Fruit fly (Drosophila melanogaster) whole organism, embryonic: ENCODE results near the gene Targ1.

Experiments used
- Aef1 ChIP-seq: fragments of 200-800 bp; sonication (Bioruptor generic); IDR thresholded peaks from 3 replicates; pipeline ENCODE4 v1.3.6; 2022; ENCODE audit warnings: missing biosample characterization, missing genetic modification characterization
- Atf-2 ChIP-seq: fragments of 200-800 bp; sonication (Bioruptor generic); optimal IDR thresholded peaks from 2 replicates; lab custom pipeline; 2016; ENCODE audit warnings: missing biosample characterization, missing genetic modification characterization
- CG12219 ChIP-seq: fragments of 200-800 bp; sonication (Bioruptor generic); optimal IDR thresholded peaks from 3 replicates; lab custom pipeline; 2018; ENCODE audit warnings: missing biosample characterization, mild to moderate bottlenecking, missing genetic modification characterization
- CG12744 ChIP-seq: fragments of 200-800 bp; sonication (Bioruptor generic); optimal IDR thresholded peaks from 2 replicates; lab custom pipeline; 2016; ENCODE audit warnings: missing biosample characterization, missing genetic modification characterization
- CG13296 ChIP-seq: fragments of 200-800 bp; sonication (Bioruptor generic); optimal IDR thresholded peaks from 3 replicates; lab custom pipeline; 2018; ENCODE audit warnings: missing biosample characterization, mild to moderate bottlenecking, missing genetic modification characterization
- CG13624 ChIP-seq: fragments of 200-800 bp; sonication (Bioruptor generic); optimal IDR thresholded peaks from 2 replicates; lab custom pipeline; 2016; ENCODE audit warnings: missing biosample characterization, missing genetic modification characterization
- CG14014 ChIP-seq: fragments of 200-800 bp; sonication (Bioruptor generic); IDR thresholded peaks from 2 replicates; pipeline ENCODE4 v1.3.6; 2022; ENCODE audit warnings: missing biosample characterization, missing genetic modification characterization
- CG14050 ChIP-seq: fragments of 200-800 bp; sonication (Bioruptor generic); IDR thresholded peaks from 3 replicates; pipeline ENCODE4 v1.3.6; 2022; ENCODE audit warnings: missing biosample characterization, missing genetic modification characterization
- CG16779 ChIP-seq: fragments of 200-800 bp; sonication (Bioruptor generic); IDR thresholded peaks from 2 replicates; pipeline ENCODE4 v1.3.6; 2022; ENCODE audit warnings: missing biosample characterization, missing genetic modification characterization
- CG18011 ChIP-seq: fragments of 200-800 bp; sonication (Bioruptor generic); optimal IDR thresholded peaks from 2 replicates; lab custom pipeline; 2017; ENCODE audit warnings: missing biosample characterization, missing genetic modification characterization, mild to moderate bottlenecking, moderate library complexity, missing genotype
- CG2875 ChIP-seq: fragments of 200-800 bp; sonication (Bioruptor generic); optimal IDR thresholded peaks from 2 replicates; lab custom pipeline; 2017; ENCODE audit warnings: missing biosample characterization, mild to moderate bottlenecking, missing genetic modification characterization, missing genetic modification reagents
- CG32767 ChIP-seq: fragments of 200-800 bp; sonication (Bioruptor generic); IDR thresholded peaks from 2 replicates; pipeline ENCODE4 v1.3.6; 2022; ENCODE audit warnings: missing biosample characterization, missing genetic modification characterization
- CG3407 ChIP-seq: fragments of 200-800 bp; sonication (Bioruptor generic); optimal IDR thresholded peaks from 2 replicates; lab custom pipeline; 2018; ENCODE audit warnings: missing biosample characterization, mild to moderate bottlenecking, missing genetic modification characterization
- CG34224 ChIP-seq: fragments of 200-800 bp; sonication (Bioruptor generic); IDR thresholded peaks from 3 replicates; pipeline ENCODE4 v1.3.6; 2022; ENCODE audit warnings: missing biosample characterization, missing genetic modification characterization; ENCODE audit not compliant: partially characterized antibody
- CG6272 ChIP-seq: fragments of 200-800 bp; sonication (Bioruptor generic); IDR thresholded peaks from 2 replicates; pipeline ENCODE4 v1.3.6; 2022; ENCODE audit warnings: missing biosample characterization, missing genetic modification characterization
- CG7271 ChIP-seq: fragments of 200-800 bp; sonication (Bioruptor generic); optimal IDR thresholded peaks from 2 replicates; lab custom pipeline; 2018; ENCODE audit warnings: missing biosample characterization, mild to moderate bottlenecking, missing genetic modification characterization, moderate library complexity
- CG7963 ChIP-seq: fragments of 200-800 bp; sonication (Bioruptor generic); IDR thresholded peaks from 3 replicates; pipeline ENCODE4 v1.3.6; 2022; ENCODE audit warnings: missing biosample characterization, missing genetic modification characterization; ENCODE audit not compliant: partially characterized antibody
- CG8089 ChIP-seq: fragments of 200-800 bp; sonication (Bioruptor generic); optimal IDR thresholded peaks from 3 replicates; lab custom pipeline; 2016; ENCODE audit warnings: missing biosample characterization, missing genetic modification characterization
- CG8765 ChIP-seq: fragments of 200-800 bp; sonication (Bioruptor generic); IDR thresholded peaks from 2 replicates; pipeline ENCODE4 v1.3.6; 2022; ENCODE audit warnings: missing biosample characterization, missing genetic modification characterization
- CG8944 ChIP-seq: fragments of 200-800 bp; sonication (Bioruptor generic); optimal IDR thresholded peaks from 3 replicates; lab custom pipeline; 2016; ENCODE audit warnings: missing biosample characterization, missing genetic modification characterization
- CoRest ChIP-seq: fragments of 200-800 bp; sonication (Bioruptor generic); optimal IDR thresholded peaks from 3 replicates; lab custom pipeline; 2018; ENCODE audit warnings: missing biosample characterization, mild to moderate bottlenecking, missing genetic modification characterization, moderate library complexity
- D19B ChIP-seq: fragments of 200-800 bp; sonication (Bioruptor generic); optimal IDR thresholded peaks from 2 replicates; lab custom pipeline; 2017; ENCODE audit warnings: missing biosample characterization, mild to moderate bottlenecking, missing genetic modification characterization
- Dip2 ChIP-seq: fragments of 200-800 bp; sonication (Bioruptor generic); IDR thresholded peaks from 2 replicates; pipeline ENCODE4 v1.3.6; 2022; ENCODE audit warnings: missing biosample characterization, missing genetic modification characterization
- Drgx ChIP-seq: fragments of 200-800 bp; sonication (Bioruptor generic); IDR thresholded peaks from 2 replicates; pipeline ENCODE4 v1.3.6; 2022; ENCODE audit warnings: missing biosample characterization, missing genetic modification characterization
- Eip74EF ChIP-seq, 2 experiments: fragments of 200-800 bp in 1 of 2; fragments of >200 bp in 1 of 2; sonication (Bioruptor generic) in 1 of 2; optimal IDR thresholded peaks; 2 replicates each; lab custom pipeline; 2017 to 2019; ENCODE audit warnings: missing biosample characterization in 2 of 2, missing genetic modification characterization in 2 of 2, mild to moderate bottlenecking in 1 of 2, moderate library complexity in 1 of 2
- Ets65A ChIP-seq: fragments of 200-800 bp; sonication (Bioruptor generic); peaks from one replicate; lab custom pipeline; 2016; ENCODE audit warnings: missing biosample characterization, missing genetic modification characterization
- Hand ChIP-seq: fragments of 200-800 bp; sonication (Bioruptor generic); optimal IDR thresholded peaks from 2 replicates; lab custom pipeline; 2017; ENCODE audit warnings: mild to moderate bottlenecking, missing biosample characterization, missing genetic modification reagents, missing genetic modification characterization
- Hmx ChIP-seq: fragments of 200-800 bp; sonication (Bioruptor generic); optimal IDR thresholded peaks from 2 replicates; lab custom pipeline; 2016; ENCODE audit warnings: missing biosample characterization, missing genetic modification characterization
- Mrtf ChIP-seq: fragments of 200-800 bp; sonication (Bioruptor generic); IDR thresholded peaks from 3 replicates; pipeline ENCODE4 v1.3.6; 2022; ENCODE audit warnings: missing biosample characterization, missing genetic modification characterization
- NC2β ChIP-seq: fragments of 200-800 bp; sonication (Bioruptor generic); optimal IDR thresholded peaks from 2 replicates; lab custom pipeline; 2016; ENCODE audit warnings: missing biosample characterization, missing genetic modification characterization
- Neu2 ChIP-seq: fragments of 200-800 bp; sonication (Bioruptor generic); optimal IDR thresholded peaks from 3 replicates; lab custom pipeline; 2016; ENCODE audit warnings: missing biosample characterization, missing genetic modification characterization, borderline replicate concordance
- Nf-YB ChIP-seq: fragments of 200-800 bp; sonication (Bioruptor generic); optimal IDR thresholded peaks from 3 replicates; lab custom pipeline; 2019; ENCODE audit warnings: missing biosample characterization, mild to moderate bottlenecking, missing genetic modification characterization, moderate library complexity
- Oli ChIP-seq: fragments of 200-800 bp; sonication (Bioruptor generic); optimal IDR thresholded peaks from 2 replicates; lab custom pipeline; 2018; ENCODE audit warnings: missing biosample characterization, mild to moderate bottlenecking, missing genetic modification characterization, moderate library complexity
- Spps ChIP-seq: fragments of 200-800 bp; sonication (Bioruptor generic); optimal IDR thresholded peaks from 2 replicates; lab custom pipeline; 2018; ENCODE audit warnings: missing biosample characterization, mild to moderate bottlenecking, missing genetic modification characterization
- Tbp ChIP-seq: fragments of >200 bp; optimal IDR thresholded peaks from 2 replicates; lab custom pipeline; 2018; ENCODE audit warnings: missing biosample characterization, missing genetic modification characterization
- cg ChIP-seq: fragments of 200-800 bp; sonication (Bioruptor generic); optimal IDR thresholded peaks from 3 replicates; lab custom pipeline; 2019; ENCODE audit warnings: missing biosample characterization, mild to moderate bottlenecking, missing genetic modification characterization, moderate library complexity
- chm ChIP-seq: fragments of 200-800 bp; sonication (Bioruptor generic); IDR thresholded peaks from 2 replicates; pipeline ENCODE4 v1.3.6; 2022; ENCODE audit warnings: missing biosample characterization, missing genetic modification characterization
- gsb ChIP-seq: fragments of 200-800 bp; sonication (Bioruptor generic); IDR thresholded peaks from 2 replicates; pipeline ENCODE4 v1.3.6; 2022; ENCODE audit warnings: missing biosample characterization, missing genetic modification characterization
- ham ChIP-seq: fragments of 200-800 bp; sonication (Bioruptor generic); IDR thresholded peaks from 2 replicates; pipeline ENCODE4 v1.3.6; 2022; ENCODE audit warnings: missing biosample characterization, missing genetic modification characterization
- ind ChIP-seq: fragments of 200-800 bp; sonication (Bioruptor generic); optimal IDR thresholded peaks from 3 replicates; lab custom pipeline; 2016; ENCODE audit warnings: missing biosample characterization, missing genetic modification characterization
- lbe ChIP-seq: fragments of 200-800 bp; sonication (Bioruptor generic); optimal IDR thresholded peaks from 2 replicates; lab custom pipeline; 2016; ENCODE audit warnings: missing biosample characterization, mild to moderate bottlenecking, missing genetic modification characterization
- nerfin-1 ChIP-seq: fragments of 200-800 bp; sonication (Bioruptor generic); optimal IDR thresholded peaks from 3 replicates; lab custom pipeline; 2019; ENCODE audit warnings: missing biosample characterization, mild to moderate bottlenecking, missing genetic modification characterization, moderate library complexity
- odd ChIP-seq: fragments of 200-800 bp; sonication (Bioruptor generic); optimal IDR thresholded peaks from 2 replicates; lab custom pipeline; 2017; ENCODE audit warnings: missing biosample characterization, mild to moderate bottlenecking, missing genetic modification characterization
- pho ChIP-seq: fragments of 200-800 bp; sonication (Bioruptor generic); optimal IDR thresholded peaks from 2 replicates; lab custom pipeline; 2016; ENCODE audit warnings: missing biosample characterization, missing genetic modification characterization
- ro ChIP-seq: fragments of 200-800 bp; sonication (Bioruptor generic); IDR thresholded peaks from 2 replicates; pipeline ENCODE4 v1.3.6; 2022; ENCODE audit warnings: missing biosample characterization, missing genetic modification characterization
- toy ChIP-seq: fragments of 200-800 bp; sonication (Bioruptor generic); IDR thresholded peaks from 2 replicates; pipeline ENCODE4 v1.3.6; 2022; ENCODE audit warnings: missing biosample characterization, missing genetic modification characterization
- z ChIP-seq: fragments of 200-800 bp; sonication (Bioruptor generic); IDR thresholded peaks from 3 replicates; pipeline ENCODE4 v1.3.6; 2022; ENCODE audit warnings: missing biosample characterization, missing genetic modification characterization
- zen2 ChIP-seq: fragments of 200-800 bp; sonication (Bioruptor generic); IDR thresholded peaks from 3 replicates; pipeline ENCODE4 v1.3.6; 2022; ENCODE audit warnings: missing biosample characterization, missing genetic modification characterization; ENCODE audit not compliant: partially characterized antibody
- zfh1 ChIP-seq: fragments of 200-800 bp; sonication (Bioruptor generic); IDR thresholded peaks from 3 replicates; pipeline ENCODE4 v1.3.6; 2022; ENCODE audit warnings: missing biosample characterization, missing genetic modification characterization

Targ1 gene

dm6 chr3L:21172527-21173253 is 30.0 kb downstream of the Targ1 start, which contains the start of the genes chb and AsnS (continued):
- TF ChIP-seq CG3407 (GFP tag; lab: Kevin White, UChicago) (peak; percentile 76), nerfin-1 (tag; lab: Kevin White, UChicago) (peak; percentile 80), Hmx (GFP tag; lab: Kevin White, UChicago) (peak; percentile 34), Eip74EF (GFP tag; optimal IDR thresholded peaks at IDR 0.05; lab: Kevin White, UChicago) (peak in 1 of 2 experiments; percentile 85), odd (GFP tag; lab: Kevin White, UChicago) (peak; percentile 83), CG14050 (GFP tag; lab: Robert Waterston, UW) (peak; percentile 81), NC2β (GFP tag; lab: Kevin White, UChicago) (peak; percentile 28), D19B (GFP tag; lab: Kevin White, UChicago) (peak; percentile 68), pho (GFP tag; lab: Kevin White, UChicago) (peak; percentile 72), CG8944 (GFP tag; lab: Kevin White, UChicago) (peak; percentile 59), CG2875 (GFP tag; lab: Kevin White, UChicago) (peak; percentile 62), CG34224 (GFP tag; lab: Robert Waterston, UW) (no peak), zfh1 (GFP tag; lab: Robert Waterston, UW) (peak; percentile 92), Hand (GFP tag; lab: Kevin White, UChicago) (peak; percentile 77), CG14014 (peak; percentile 93), CG8089 (GFP tag; lab: Kevin White, UChicago) (peak; percentile 43), lbe (GFP tag; lab: Kevin White, UChicago) (peak; percentile 72), ro (GFP tag; lab: Robert Waterston, UW) (peak; percentile 62), CG16779 (GFP tag; lab: Robert Waterston, UW) (no peak; the same call in 1 of the 2 replicates), cg (GFP tag; lab: Kevin White, UChicago) (no peak), CG18011 (GFP tag; lab: Kevin White, UChicago) (peak; percentile 69), Oli (peak; percentile 94), chm (GFP tag; lab: Robert Waterston, UW) (peak; percentile 76; the same call in 1 of the 2 replicates), Aef1 (GFP tag; lab: Robert Waterston, UW) (peak; percentile 95), Drgx (GFP tag; lab: Robert Waterston, UW) (peak; percentile 89), CG12219 (peak; percentile 86), Atf-2 (GFP tag; lab: Kevin White, UChicago) (peak; percentile 21), CoRest (peak; percentile 94), CG13296 (peak; percentile 76), ham (GFP tag; lab: Robert Waterston, UW) (peak; percentile 39; the same call in 1 of the 2 replicates), toy (GFP tag; lab: Robert Waterston, UW) (peak; percentile 58; the same call in 1 of the 2 replicates), Tbp (GFP tag; lab: Kevin White, UChicago) (no peak), zen2 (no peak), Mrtf (GFP tag; lab: Robert Waterston, UW) (peak; percentile 87; the same call in 2 of the 3 replicates), CG13624 (GFP tag; lab: Kevin White, UChicago) (peak; percentile 79), CG7963 (GFP tag; lab: Robert Waterston, UW) (no peak), CG8765 (GFP tag; lab: Robert Waterston, UW) (peak; percentile 29; the same call in 1 of the 2 replicates), CG6272 (GFP tag; lab: Robert Waterston, UW) (peak; percentile 84), CG32767 (peak; percentile 80), Spps (peak; percentile 66), Dip2 (GFP tag; lab: Robert Waterston, UW) (no peak), ind (GFP tag; lab: Kevin White, UChicago) (peak; percentile 86), CG12744 (GFP tag; lab: Kevin White, UChicago) (peak; percentile 17), Nf-YB (GFP tag; lab: Kevin White, UChicago) (peak; percentile 76), Neu2 (GFP tag; lab: Kevin White, UChicago) (no peak), z (peak; percentile 59; the same call in 1 of the 3 replicates), Ets65A (GFP tag; lab: Kevin White, UChicago) (peak; percentile 39), CG7271 (peak; percentile 70), gsb (peak; percentile 90)
